Fruit fly (Drosophila melanogaster) whole organism: ENCODE data around the gene CG31988.

Experiments
- CG8478 ChIP-seq: fragments of >200 bp; optimal IDR thresholded peaks from 2 replicates; lab custom pipeline; 2018; ENCODE audit warnings: inconsistent platforms
- Dll ChIP-seq: fragments of >200 bp; optimal IDR thresholded peaks from 2 replicates; lab custom pipeline; 2017
- pan ChIP-seq: fragments of >200 bp; optimal IDR thresholded peaks from 2 replicates; lab custom pipeline; 2017
- psq ChIP-seq: fragments of >200 bp; optimal IDR thresholded peaks from 2 replicates; lab custom pipeline; 2017

DNA sequence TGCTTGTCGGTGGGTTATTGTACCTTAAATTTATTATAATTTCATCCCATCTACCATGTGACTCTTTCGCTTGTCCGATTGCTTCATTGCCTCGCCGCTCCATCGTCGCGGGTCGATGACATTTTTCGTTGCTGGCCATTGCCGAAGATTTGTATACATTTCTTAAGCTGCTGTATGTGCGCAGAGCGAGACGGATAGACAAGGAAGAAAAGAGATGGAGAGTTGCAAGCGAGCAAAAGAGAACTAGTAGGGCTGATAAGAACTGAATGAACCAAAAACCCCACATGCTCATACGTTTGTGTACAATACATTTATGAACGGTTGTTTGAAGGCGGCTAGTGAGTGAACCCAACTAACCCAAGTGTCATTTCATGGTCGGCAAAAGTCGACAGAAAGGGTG is 49.1 kb upstream of the CG31988 start:
- no peak for TF ChIP-seq Dll (lab: Kevin White, UChicago)
- no peak for TF ChIP-seq psq (lab: Kevin White, UChicago)
- no peak for TF ChIP-seq pan (lab: Kevin White, UChicago)
- TF ChIP-seq CG8478: no peak
